Worm (Caenorhabditis elegans): ENCODE data around the gene kynu-1.

kynu-1 gene

ce11 chrX:6145921-6146320, 36.8 kb upstream of the kynu-1 start:
- TF ChIP-seq lin-15B (tag; optimal IDR thresholded peaks at IDR 0.05), result no peak
- peak in 1 of 2 experiments; percentile 61 for TF ChIP-seq unc-62 (GFP tag; optimal IDR thresholded peaks at IDR 0.05 in 1 of 2)
- no peak for TF ChIP-seq unc-62 (tag; optimal IDR thresholded peaks at IDR 0.05)

ce11 chrX:6138243-6138642, 29.1 kb upstream of the kynu-1 start, which contains the start of gene Y72A10A.1:
TSS of gene Y72A10A.1 (minus strand) at chrX:6138343.
- TF ChIP-seq aha-1 (tag), result peak; percentile 45
- peak in 1 of 2 experiments; percentile 43 for TF ChIP-seq unc-62 (GFP tag; optimal IDR thresholded peaks at IDR 0.05 in 1 of 2)
- no peak for TF ChIP-seq unc-62 (tag; optimal IDR thresholded peaks at IDR 0.05)
- TF ChIP-seq zag-1 (tag; optimal IDR thresholded peaks at IDR 0.05), result no peak

ce11 chrX:6134423-6134822, 25.3 kb upstream of the kynu-1 start:
- TF ChIP-seq rbr-2 (tag; optimal IDR thresholded peaks at IDR 0.05), result peak; percentile 56
- TF ChIP-seq hlh-11 (tag; optimal IDR thresholded peaks at IDR 0.05), result peak; percentile 15
- TF ChIP-seq T20F7.1 (GFP tag; optimal IDR thresholded peaks at IDR 0.05), result no peak
- peak; percentile 15; the same call in 1 of the 2 replicates for TF ChIP-seq pha-4 (GFP tag; IDR thresholded peaks at IDR 0.05)
- no peak for TF ChIP-seq pha-4 (tag; optimal IDR thresholded peaks at IDR 0.05)
- peak; percentile 31; the same call in 1 of the 2 replicates for TF ChIP-seq hmg-1.1 (GFP tag; IDR thresholded peaks at IDR 0.05)
- TF ChIP-seq Y75B8A.6 (GFP tag; IDR thresholded peaks at IDR 0.05), result no peak
- TF ChIP-seq mep-1 (tag; optimal IDR thresholded peaks at IDR 0.05), result peak; percentile 16
- TF ChIP-seq zip-2 (tag; optimal IDR thresholded peaks at IDR 0.05), result no peak
- peak in 1 of 2 experiments; percentile 49 for TF ChIP-seq unc-62 (GFP tag; optimal IDR thresholded peaks at IDR 0.05 in 1 of 2)
- no peak for TF ChIP-seq unc-62 (tag; optimal IDR thresholded peaks at IDR 0.05)
- TF ChIP-seq set-16 (GFP tag; IDR thresholded peaks at IDR 0.05), result peak; percentile 83

ce11 chrX:6129277-6129676, 20.1 kb upstream of the kynu-1 start:
- TF ChIP-seq hif-1 (tag; optimal IDR thresholded peaks at IDR 0.05) (no peak), hlh-11 (tag; optimal IDR thresholded peaks at IDR 0.05) (peak; percentile 77), mdl-1 (tag; optimal IDR thresholded peaks at IDR 0.05) (peak in 1 of 2 experiments; percentile 26), daf-16 (GFP tag; optimal IDR thresholded peaks at IDR 0.05) (no peak), daf-16 (tag; optimal IDR thresholded peaks at IDR 0.05) (peak; percentile 77), nhr-28 (tag; optimal IDR thresholded peaks at IDR 0.05) (peak; percentile 79), nhr-48 (tag; optimal IDR thresholded peaks at IDR 0.05) (peak; percentile 15), Y5F2A.4 (GFP tag; optimal IDR thresholded peaks at IDR 0.05) (no peak), aha-1 (tag) (peak; percentile 51), nhr-6 (tag; optimal IDR thresholded peaks at IDR 0.05) (peak; percentile 5), pqm-1 (tag; optimal IDR thresholded peaks at IDR 0.05) (peak; percentile 81), php-3 (GFP tag; IDR thresholded peaks at IDR 0.05) (peak; percentile 53; the same call in 1 of the 2 replicates), ceh-32 (tag; optimal IDR thresholded peaks at IDR 0.05; ENCODE audit: poor library complexity) (no peak), dve-1 (tag; optimal IDR thresholded peaks at IDR 0.05; ENCODE audit: insufficient read depth) (peak; percentile 81), mes-2 (tag; optimal IDR thresholded peaks at IDR 0.05; ENCODE audit: poor library complexity, severe bottlenecking) (peak; percentile 32), mxl-3 (GFP tag; optimal IDR thresholded peaks at IDR 0.05) (no peak), lsy-2 (tag; optimal IDR thresholded peaks at IDR 0.05) (peak in 1 of 2 experiments; percentile 16), mep-1 (tag; optimal IDR thresholded peaks at IDR 0.05) (peak; percentile 22), dmd-6 (GFP tag; IDR thresholded peaks at IDR 0.05) (peak; percentile 85), lin-15B (tag; optimal IDR thresholded peaks at IDR 0.05) (no peak), nhr-77 (tag; optimal IDR thresholded peaks at IDR 0.05) (peak; percentile 34)

- TF ChIP-seq ZK546.5 (tag; optimal IDR thresholded peaks at IDR 0.05) (no peak), unc-62 (GFP tag; optimal IDR thresholded peaks at IDR 0.05 in 1 of 2) (peak in 1 of 2 experiments; percentile 88), unc-62 (tag; optimal IDR thresholded peaks at IDR 0.05) (no peak)
These were observed 19.6 kb upstream of the kynu-1 start for ce11 chrX:6128773-6129172.

All from whole organism, L4 larva.